Worm (Caenorhabditis elegans): Measurements from ENCODE around the gene spig-10.

spig-10 gene

ce11 chrV:6991771-6992170 is 14.3 kb upstream of the spig-10 start, which contains the start of gene nhr-162:
Gene nhr-162 (minus strand): TSS chrV:6991871.
- no peak for TF ChIP-seq cog-1 (tag; optimal IDR thresholded peaks at IDR 0.05)

- no peak for TF ChIP-seq flt-1 (GFP tag; IDR thresholded peaks at IDR 0.05)
- no peak for TF ChIP-seq ztf-29 (GFP tag; IDR thresholded peaks at IDR 0.05)
- no peak for TF ChIP-seq ref-1 (GFP tag; conservative IDR thresholded peaks at IDR 0.05)
- TF ChIP-seq ztf-23 (GFP tag; IDR thresholded peaks at IDR 0.05), result no peak
- no peak for TF ChIP-seq tab-1 (GFP tag; IDR thresholded peaks at IDR 0.05)
Observed at ce11 chrV:6993999-6994398, 12.1 kb upstream of the spig-10 start.

ce11 chrV:6997041-6997552 is 9.0 kb upstream of the spig-10 start, which contains the start of gene nhr-107:
Gene nhr-107 (minus strand): TSS chrV:6997091.
- no peak for TF ChIP-seq ztf-23 (GFP tag; IDR thresholded peaks at IDR 0.05)
- TF ChIP-seq ref-1 (GFP tag; conservative IDR thresholded peaks at IDR 0.05), result no peak

ce11 chrV:6998303-6998884 is 7.7 kb upstream of the spig-10 start, which contains the start of gene nhr-42:
Gene nhr-42 (plus strand): TSS chrV:6998819.
- TF ChIP-seq klf-2 (GFP tag; conservative IDR thresholded peaks at IDR 0.05) (no peak), ztf-29 (GFP tag; IDR thresholded peaks at IDR 0.05) (no peak), cog-1 (tag; optimal IDR thresholded peaks at IDR 0.05) (no peak), med-1 (GFP tag; optimal IDR thresholded peaks at IDR 0.05; ENCODE audit: insufficient read depth) (no peak), T22C8.4 (GFP tag; IDR thresholded peaks at IDR 0.05) (no peak), tab-1 (GFP tag; IDR thresholded peaks at IDR 0.05) (no peak), flt-1 (GFP tag; IDR thresholded peaks at IDR 0.05) (no peak), ref-1 (GFP tag; conservative IDR thresholded peaks at IDR 0.05) (no peak), ztf-23 (GFP tag; IDR thresholded peaks at IDR 0.05) (no peak)

- TF ChIP-seq ztf-29 (GFP tag; IDR thresholded peaks at IDR 0.05) (no peak), ztf-23 (GFP tag; IDR thresholded peaks at IDR 0.05) (no peak), ref-1 (GFP tag; conservative IDR thresholded peaks at IDR 0.05) (no peak), T22C8.4 (GFP tag; IDR thresholded peaks at IDR 0.05) (no peak), med-1 (GFP tag; optimal IDR thresholded peaks at IDR 0.05; ENCODE audit: insufficient read depth) (no peak), cog-1 (tag; optimal IDR thresholded peaks at IDR 0.05) (no peak), klf-2 (GFP tag; conservative IDR thresholded peaks at IDR 0.05) (no peak), tab-1 (GFP tag; IDR thresholded peaks at IDR 0.05) (no peak), flt-1 (GFP tag; IDR thresholded peaks at IDR 0.05) (no peak)
Observed at ce11 chrV:7000734-7001133, 5.3 kb upstream of the spig-10 start.

- TF ChIP-seq ref-1 (GFP tag; conservative IDR thresholded peaks at IDR 0.05) (no peak), T22C8.4 (GFP tag; IDR thresholded peaks at IDR 0.05) (no peak)
Observed at ce11 chrV:7003850-7004249, 2.2 kb upstream of the spig-10 start, which contains the start of gene srab-4. Gene srab-4 (plus strand): TSS chrV:7004150.

- TF ChIP-seq klf-2 (GFP tag; conservative IDR thresholded peaks at IDR 0.05), result no peak
- no peak for TF ChIP-seq ztf-29 (GFP tag; IDR thresholded peaks at IDR 0.05)
- no peak for TF ChIP-seq ref-1 (GFP tag; conservative IDR thresholded peaks at IDR 0.05)
- TF ChIP-seq med-1 (GFP tag; optimal IDR thresholded peaks at IDR 0.05; ENCODE audit: insufficient read depth), result no peak
- no peak for TF ChIP-seq cog-1 (tag; optimal IDR thresholded peaks at IDR 0.05)
- no peak for TF ChIP-seq tab-1 (GFP tag; IDR thresholded peaks at IDR 0.05)
- TF ChIP-seq ztf-23 (GFP tag; IDR thresholded peaks at IDR 0.05), result no peak
- TF ChIP-seq flt-1 (GFP tag; IDR thresholded peaks at IDR 0.05), result no peak
- no peak for TF ChIP-seq T22C8.4 (GFP tag; IDR thresholded peaks at IDR 0.05)
Observed at ce11 chrV:7007307-7007706, 1.2 kb downstream of the spig-10 start, which contains the start of gene drd-10. Gene drd-10 (plus strand): TSS chrV:7007607.

ce11 chrV:7009461-7009860 is 3.4 kb downstream of the spig-10 start, which contains the start of gene C33G8.2:
Gene C33G8.2 (plus strand): TSS chrV:7009761.
- TF ChIP-seq med-1 (GFP tag; optimal IDR thresholded peaks at IDR 0.05; ENCODE audit: insufficient read depth) (no peak), klf-2 (GFP tag; conservative IDR thresholded peaks at IDR 0.05) (no peak), cog-1 (tag; optimal IDR thresholded peaks at IDR 0.05) (no peak), flt-1 (GFP tag; IDR thresholded peaks at IDR 0.05) (no peak), tab-1 (GFP tag; IDR thresholded peaks at IDR 0.05) (no peak), ztf-23 (GFP tag; IDR thresholded peaks at IDR 0.05) (no peak), ref-1 (GFP tag; conservative IDR thresholded peaks at IDR 0.05) (no peak), ztf-29 (GFP tag; IDR thresholded peaks at IDR 0.05) (no peak), T22C8.4 (GFP tag; IDR thresholded peaks at IDR 0.05) (no peak)

ce11 chrV:7012617-7013016 is 6.6 kb downstream of the spig-10 start, which contains the start of gene srw-127:
Gene srw-127 (plus strand): TSS chrV:7012917.
- TF ChIP-seq ztf-23 (GFP tag; IDR thresholded peaks at IDR 0.05) (no peak), tab-1 (GFP tag; IDR thresholded peaks at IDR 0.05) (no peak), T22C8.4 (GFP tag; IDR thresholded peaks at IDR 0.05) (no peak), cog-1 (tag; optimal IDR thresholded peaks at IDR 0.05) (no peak), ztf-29 (GFP tag; IDR thresholded peaks at IDR 0.05) (no peak), med-1 (GFP tag; optimal IDR thresholded peaks at IDR 0.05; ENCODE audit: insufficient read depth) (no peak), flt-1 (GFP tag; IDR thresholded peaks at IDR 0.05) (no peak), klf-2 (GFP tag; conservative IDR thresholded peaks at IDR 0.05) (no peak), ref-1 (GFP tag; conservative IDR thresholded peaks at IDR 0.05) (no peak)

- TF ChIP-seq ztf-23 (GFP tag; IDR thresholded peaks at IDR 0.05) (no peak), klf-2 (GFP tag; conservative IDR thresholded peaks at IDR 0.05) (no peak), ref-1 (GFP tag; conservative IDR thresholded peaks at IDR 0.05) (no peak), flt-1 (GFP tag; IDR thresholded peaks at IDR 0.05) (no peak), med-1 (GFP tag; optimal IDR thresholded peaks at IDR 0.05; ENCODE audit: insufficient read depth) (no peak), T22C8.4 (GFP tag; IDR thresholded peaks at IDR 0.05) (no peak)
Observed at ce11 chrV:7015872-7016271, 9.8 kb downstream of the spig-10 start, which contains the start of gene C33G8.13. Gene C33G8.13 (minus strand): TSS chrV:7015972.
